Worm (Caenorhabditis elegans): ENCODE measurements around the gene slc-28.2.
"Not testable (repeated sequence)": the region's sequence is repeated elsewhere in the genome, so short reads cannot be mapped to it uniquely, and the experiment has no call there.

The slc-28.2 gene

DNA sequence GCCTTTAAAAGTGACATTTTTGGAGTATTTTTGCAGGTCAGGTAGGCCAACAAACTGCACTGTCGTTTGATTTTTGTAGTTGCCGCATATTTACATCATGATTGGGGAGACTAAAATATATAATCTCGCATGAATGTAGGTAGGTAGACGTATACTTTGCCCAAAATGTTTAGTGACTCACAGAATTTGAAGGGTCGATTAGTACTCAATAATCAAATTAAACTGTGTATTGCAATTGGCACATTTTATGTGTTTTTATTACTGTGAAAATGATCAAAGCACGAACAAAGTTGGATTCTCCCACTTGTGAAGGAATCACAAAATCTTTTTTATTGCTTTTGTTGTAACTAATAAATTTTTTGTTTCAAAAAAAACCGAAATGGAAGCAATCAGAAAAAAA, 36.9 kb downstream of the slc-28.2 start, which contains the start of gene C07G3.15:
Gene C07G3.15, minus strand, starts transcription at position 101 of the 400 bp plus-strand sequence.
- TF ChIP-seq T22C8.4 (GFP tag; IDR thresholded peaks at IDR 0.05) (no peak), med-1 (GFP tag; optimal IDR thresholded peaks at IDR 0.05; ENCODE audit: insufficient read depth) (no peak), klf-2 (GFP tag; conservative IDR thresholded peaks at IDR 0.05) (no peak), cog-1 (tag; optimal IDR thresholded peaks at IDR 0.05) (no peak)

DNA sequence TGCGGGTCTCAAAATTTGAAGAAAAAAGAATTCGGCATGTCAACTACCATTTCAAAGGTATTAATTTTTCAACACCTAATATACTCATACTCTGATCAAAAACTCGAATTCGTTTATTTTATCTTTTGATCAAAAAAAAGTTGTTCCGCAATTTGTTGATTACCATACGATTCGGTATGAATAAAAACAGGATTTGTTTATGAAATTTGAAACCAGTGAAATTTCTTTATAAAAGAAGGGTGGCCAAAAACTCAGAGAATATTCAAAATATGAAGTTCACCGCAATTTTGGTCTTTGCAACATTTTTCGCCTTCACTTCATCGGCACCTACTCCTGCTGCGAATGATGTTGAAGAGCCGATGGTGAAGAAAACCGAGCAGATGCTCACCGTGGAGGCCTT, 42.0 kb downstream of the slc-28.2 start, which contains the start of the genes C07G3.8 and C07G3.10:
Gene C07G3.8, minus strand, starts transcription at position 101 of the 400 bp plus-strand sequence.
Gene C07G3.10, plus strand, starts transcription at position 270 of the 400 bp plus-strand sequence.
- no peak for TF ChIP-seq flt-1 (GFP tag; IDR thresholded peaks at IDR 0.05)
- no peak for TF ChIP-seq klf-2 (GFP tag; conservative IDR thresholded peaks at IDR 0.05)

DNA sequence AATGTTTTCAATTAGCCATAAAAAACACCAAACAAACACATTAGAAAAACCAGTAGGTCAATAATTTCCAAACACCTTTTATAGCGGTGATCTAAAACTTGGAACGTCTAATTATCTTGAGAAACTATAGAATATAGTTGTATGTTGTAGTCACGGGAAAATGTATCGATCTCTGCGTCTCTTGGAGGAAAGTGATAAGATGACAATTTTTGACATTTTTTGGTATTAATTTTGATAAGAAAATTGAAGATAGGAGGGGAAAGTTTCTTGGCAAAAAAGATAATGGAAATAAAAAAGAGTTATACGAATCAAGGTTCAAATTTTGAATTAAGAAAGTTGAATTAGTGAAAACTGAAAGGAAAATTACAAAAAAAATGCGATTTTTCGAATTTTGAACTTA, 45.7 kb downstream of the slc-28.2 start:
- TF ChIP-seq tab-1 (GFP tag; IDR thresholded peaks at IDR 0.05) (no peak), ztf-23 (GFP tag; IDR thresholded peaks at IDR 0.05) (no peak), T22C8.4 (GFP tag; IDR thresholded peaks at IDR 0.05) (no peak), med-1 (GFP tag; optimal IDR thresholded peaks at IDR 0.05; ENCODE audit: insufficient read depth) (no peak), cog-1 (tag; optimal IDR thresholded peaks at IDR 0.05) (no peak), flt-1 (GFP tag; IDR thresholded peaks at IDR 0.05) (no peak), ref-1 (GFP tag; conservative IDR thresholded peaks at IDR 0.05) (no peak), klf-2 (GFP tag; conservative IDR thresholded peaks at IDR 0.05) (no peak), ztf-29 (GFP tag; IDR thresholded peaks at IDR 0.05) (no peak)

- not testable (repeated sequence) for TF ChIP-seq ref-1 (GFP tag; conservative IDR thresholded peaks at IDR 0.05); cog-1 (tag; optimal IDR thresholded peaks at IDR 0.05); T22C8.4 (GFP tag; IDR thresholded peaks at IDR 0.05)
These were observed 46.2 kb downstream of the slc-28.2 start, which contains the start of gene ugt-64 for ce11 chrV:3506252-3506651. Gene ugt-64, minus strand, starts transcription at chrV:3506352.

DNA sequence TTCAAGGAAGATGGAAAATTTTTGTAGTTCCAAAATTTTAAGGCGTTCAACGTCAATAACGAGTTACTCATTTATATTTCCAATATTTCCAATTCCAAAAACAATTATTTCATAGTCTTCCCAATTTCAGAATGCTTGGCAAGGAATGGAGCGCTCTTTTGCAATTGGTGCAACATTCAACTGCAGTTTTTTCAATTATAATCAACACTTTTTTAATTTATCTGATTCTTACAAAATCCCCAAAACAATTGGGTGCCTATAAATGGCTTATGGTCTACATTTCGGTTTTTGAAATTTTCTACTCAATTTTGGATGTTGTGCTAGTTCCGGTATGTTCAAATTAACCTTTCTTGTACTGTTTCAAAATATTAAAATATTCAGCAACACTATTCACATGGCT, 47.7 kb downstream of the slc-28.2 start, which contains the start of gene str-225:
Gene str-225, plus strand, starts transcription at position 132 of the 400 bp plus-strand sequence.
- no peak for TF ChIP-seq tab-1 (GFP tag; IDR thresholded peaks at IDR 0.05)
- TF ChIP-seq T22C8.4 (GFP tag; IDR thresholded peaks at IDR 0.05) = no peak
- no peak for TF ChIP-seq klf-2 (GFP tag; conservative IDR thresholded peaks at IDR 0.05)
- no peak for TF ChIP-seq ztf-23 (GFP tag; IDR thresholded peaks at IDR 0.05)
- no peak for TF ChIP-seq ref-1 (GFP tag; conservative IDR thresholded peaks at IDR 0.05)
- TF ChIP-seq med-1 (GFP tag; optimal IDR thresholded peaks at IDR 0.05; ENCODE audit: insufficient read depth) = no peak
- TF ChIP-seq ztf-29 (GFP tag; IDR thresholded peaks at IDR 0.05) = no peak
- TF ChIP-seq cog-1 (tag; optimal IDR thresholded peaks at IDR 0.05) = no peak
- no peak for TF ChIP-seq flt-1 (GFP tag; IDR thresholded peaks at IDR 0.05)

DNA sequence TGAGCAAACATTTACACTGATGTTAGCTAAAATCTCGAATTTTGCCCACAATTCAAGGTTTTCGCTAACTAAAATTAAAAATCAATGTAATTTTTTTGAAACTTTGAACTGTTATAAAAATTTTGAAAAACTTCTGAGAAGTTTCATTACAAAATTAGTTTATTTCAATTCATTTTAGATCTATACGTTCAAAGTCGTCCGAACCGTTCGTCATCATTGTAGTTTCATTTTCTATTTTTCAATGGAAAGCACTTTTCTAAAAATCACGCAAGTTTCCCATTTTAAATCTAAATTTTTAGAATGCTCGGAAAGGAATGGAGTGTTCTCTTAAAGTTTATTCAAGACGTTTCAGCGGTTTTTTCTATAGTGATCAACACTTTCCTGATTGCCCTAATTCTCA, 49.9 kb downstream of the slc-28.2 start, which contains the start of gene str-228:
Gene str-228, plus strand, starts transcription at position 301 of the 400 bp plus-strand sequence.
- TF ChIP-seq cog-1 (tag; optimal IDR thresholded peaks at IDR 0.05) = no peak
- no peak for TF ChIP-seq tab-1 (GFP tag; IDR thresholded peaks at IDR 0.05)
- no peak for TF ChIP-seq T22C8.4 (GFP tag; IDR thresholded peaks at IDR 0.05)
- no peak for TF ChIP-seq med-1 (GFP tag; optimal IDR thresholded peaks at IDR 0.05; ENCODE audit: insufficient read depth)
- TF ChIP-seq flt-1 (GFP tag; IDR thresholded peaks at IDR 0.05) = no peak
- no peak for TF ChIP-seq ref-1 (GFP tag; conservative IDR thresholded peaks at IDR 0.05)
- no peak for TF ChIP-seq ztf-29 (GFP tag; IDR thresholded peaks at IDR 0.05)

DNA sequence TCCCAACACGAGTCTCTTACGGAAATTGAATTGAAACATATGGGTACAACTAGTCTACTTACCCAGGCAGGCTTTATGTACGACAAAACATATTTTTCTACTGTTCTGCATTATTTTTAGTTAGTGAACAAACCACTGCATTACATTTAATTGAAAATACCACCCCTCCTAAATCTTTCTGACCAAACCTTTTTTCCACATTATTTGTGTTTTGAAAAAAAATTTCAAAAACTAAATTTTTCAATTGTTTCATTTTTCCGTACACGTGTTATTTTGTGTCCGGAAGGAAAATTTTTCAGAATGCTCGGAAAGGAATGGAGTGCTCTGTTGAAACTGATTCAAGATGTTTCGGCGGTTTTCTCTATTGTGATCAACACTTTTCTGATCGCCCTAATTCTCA, 52.4 kb downstream of the slc-28.2 start, which contains the start of gene str-226:
Gene str-226, plus strand, starts transcription at position 301 of the 400 bp plus-strand sequence.
- TF ChIP-seq med-1 (GFP tag; optimal IDR thresholded peaks at IDR 0.05; ENCODE audit: insufficient read depth) (no peak), flt-1 (GFP tag; IDR thresholded peaks at IDR 0.05) (no peak), cog-1 (tag; optimal IDR thresholded peaks at IDR 0.05) (no peak), ref-1 (GFP tag; conservative IDR thresholded peaks at IDR 0.05) (no peak), tab-1 (GFP tag; IDR thresholded peaks at IDR 0.05) (no peak), klf-2 (GFP tag; conservative IDR thresholded peaks at IDR 0.05) (no peak)
